Worm (Caenorhabditis elegans) whole organism, early embryonic: ENCODE data around the gene Y51H4A.23.
A peak's percentile ranks its signal among the peaks of the same experiment; 100 is the strongest.
"Not testable (repeated sequence)": the region's sequence is repeated elsewhere in the genome, so short reads cannot be mapped to it uniquely, and the experiment has no call there.

Experiments used
- B0310.2 ChIP-seq: sonication (generic microtip); optimal IDR thresholded peaks from 2 replicates; lab custom pipeline; 2016; ENCODE audit warnings: mild to moderate bottlenecking, missing genetic modification characterization, missing compliant biosample characterization
- F13C5.2 ChIP-seq: sonication (generic microtip); optimal IDR thresholded peaks from 2 replicates; lab custom pipeline; 2017; ENCODE audit warnings: mild to moderate bottlenecking, missing genetic modification characterization, inconsistent platforms, missing compliant biosample characterization
- aly-1 ChIP-seq: sonication (generic microtip); optimal IDR thresholded peaks from 2 replicates; lab custom pipeline; 2016; ENCODE audit warnings: missing genetic modification characterization, missing compliant biosample characterization
- ama-1 ChIP-seq: fragments of 150-350 bp; optimal IDR thresholded peaks from 2 replicates; lab custom pipeline; 2014
- ceh-13 ChIP-seq: fragments of 200-800 bp; sonication (Bioruptor generic); optimal IDR thresholded peaks from 2 replicates; lab custom pipeline; 2018; ENCODE audit warnings: mild to moderate bottlenecking, missing genetic modification characterization, missing compliant biosample characterization
- ceh-36 ChIP-seq: sonication (generic microtip); optimal IDR thresholded peaks from 2 replicates; lab custom pipeline; 2016; ENCODE audit warnings: missing genetic modification characterization, inconsistent platforms, missing compliant biosample characterization
- ets-7 ChIP-seq: sonication (generic microtip); optimal IDR thresholded peaks from 2 replicates; lab custom pipeline; 2016; ENCODE audit warnings: missing genotype, missing genetic modification characterization, missing compliant biosample characterization
- flt-1 ChIP-seq: fragments of 200-800 bp; sonication (Bioruptor generic); IDR thresholded peaks from 2 replicates; pipeline ENCODE4 v1.3.6; 2022; ENCODE audit warnings: missing genetic modification characterization, missing compliant biosample characterization
- hmbx-1 ChIP-seq: sonication (generic microtip); optimal IDR thresholded peaks from 2 replicates; lab custom pipeline; 2016; ENCODE audit warnings: mild to moderate bottlenecking, missing genetic modification characterization, missing compliant biosample characterization
- hmg-4 ChIP-seq: fragments of 200-800 bp; sonication (Bioruptor generic); optimal IDR thresholded peaks from 2 replicates; lab custom pipeline; 2018; ENCODE audit warnings: mild to moderate bottlenecking, missing genetic modification characterization, missing compliant biosample characterization
- hnd-1 ChIP-seq: sonication (generic microtip); optimal IDR thresholded peaks from 2 replicates; lab custom pipeline; 2016; ENCODE audit warnings: missing genetic modification characterization, missing compliant biosample characterization
- pes-1 ChIP-seq: fragments of 200-800 bp; sonication (Bioruptor generic); IDR thresholded peaks from 2 replicates; pipeline ENCODE4 v1.3.6; 2022; ENCODE audit warnings: missing genetic modification reagents, missing genetic modification characterization, missing compliant biosample characterization
- scrt-1 ChIP-seq: fragments of 200-800 bp; sonication (Bioruptor generic); IDR thresholded peaks from 2 replicates; pipeline ENCODE4 v1.3.6; 2022; ENCODE audit warnings: missing genetic modification characterization, missing compliant biosample characterization
- sea-1 ChIP-seq: fragments of 200-800 bp; sonication (Bioruptor generic); conservative IDR thresholded peaks from 2 replicates; pipeline ENCODE4 v1.3.6; 2022; ENCODE audit warnings: missing genetic modification characterization, missing compliant biosample characterization
- tbx-11 ChIP-seq: fragments of 200-800 bp; sonication (Bioruptor generic); IDR thresholded peaks from 2 replicates; pipeline ENCODE4 v1.3.6; 2022; ENCODE audit warnings: missing genetic modification characterization, missing compliant biosample characterization
- tbx-37 ChIP-seq: fragments of 200-800 bp; sonication (Bioruptor generic); conservative IDR thresholded peaks from 2 replicates; pipeline ENCODE4 v1.3.6; 2022; ENCODE audit warnings: missing genetic modification reagents, missing genetic modification characterization, missing compliant biosample characterization
- tra-4 ChIP-seq: sonication (generic microtip); optimal IDR thresholded peaks from 2 replicates; lab custom pipeline; 2017; ENCODE audit warnings: missing genetic modification characterization, missing compliant biosample characterization

Y51H4A.23 gene

ce11 chrIV:16722616-16723015, at the start of gene Y51H4A.23:
Y51H4A.23 (plus strand) TSS chrIV:16722916.
- not testable (repeated sequence) for TF ChIP-seq ceh-36; aly-1 (tag; lab: Kevin White, UChicago); hmg-4

DNA sequence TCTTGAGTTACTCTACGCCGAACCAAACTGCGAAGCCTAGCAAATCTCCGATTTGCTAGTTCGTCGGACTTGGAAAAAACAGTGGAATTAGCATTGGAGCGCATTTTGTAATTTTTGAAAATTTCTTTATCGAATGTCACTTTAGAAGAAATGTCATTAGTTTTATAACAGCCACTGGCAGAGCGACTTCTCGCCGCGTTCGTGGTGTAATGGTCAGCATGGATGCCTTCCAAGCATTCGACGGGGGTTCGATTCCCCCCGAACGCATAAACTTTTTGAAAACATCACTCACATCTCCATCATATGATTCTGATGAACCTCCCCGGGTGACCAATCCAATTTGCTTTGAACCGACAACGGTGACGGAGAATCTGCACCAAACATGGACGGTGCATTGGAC, 40.9 kb upstream of the Y51H4A.23 start:
- peak; percentile 32; the same call in 1 of the 2 replicates for TF ChIP-seq tbx-37 (GFP tag; lab: Robert Waterston, UW)

- TF ChIP-seq ceh-13 (GFP tag; lab: Kevin White, UChicago), result peak; percentile 48
- TF ChIP-seq tra-4 (tag; lab: Kevin White, UChicago), result no peak
- peak; percentile 69; the same call in 1 of the 2 replicates for TF ChIP-seq scrt-1
- TF ChIP-seq hmg-4, result no peak
- peak; percentile 77 for TF ChIP-seq pes-1 (GFP tag; lab: Robert Waterston, UW)
- TF ChIP-seq tbx-37 (GFP tag; lab: Robert Waterston, UW), result peak; percentile 56; the same call in 1 of the 2 replicates
- TF ChIP-seq ets-7, result no peak
- peak; percentile 6 for TF ChIP-seq aly-1 (tag; lab: Kevin White, UChicago)
- peak; percentile 75 for TF ChIP-seq flt-1 (GFP tag; lab: Robert Waterston, UW)
- TF ChIP-seq F13C5.2, result peak; percentile 25
- TF ChIP-seq tbx-11 (GFP tag; lab: Robert Waterston, UW), result peak; percentile 54; the same call in 1 of the 2 replicates
- TF ChIP-seq ceh-36, result peak; percentile 57
- no peak for TF ChIP-seq hmbx-1 (tag; lab: Kevin White, UChicago)
- no peak for TF ChIP-seq ama-1 (lab: Kevin White, UChicago)
- peak; percentile 8 for TF ChIP-seq B0310.2 (tag; lab: Kevin White, UChicago)
- TF ChIP-seq sea-1 (GFP tag; lab: Robert Waterston, UW), result 0 out of 2 replicates have a peak, but pooled peaks have one; percentile 17
- peak; percentile 30 for TF ChIP-seq hnd-1 (tag; lab: Kevin White, UChicago)
Observed at ce11 chrIV:16684224-16684623, 38.5 kb upstream of the Y51H4A.23 start.

ce11 chrIV:16694567-16694966, 28.1 kb upstream of the Y51H4A.23 start, which contains the start of gene Y51H4A.941:
Y51H4A.941 (minus strand) TSS chrIV:16694667.
- TF ChIP-seq tbx-37 (GFP tag; lab: Robert Waterston, UW), result no peak
- TF ChIP-seq flt-1 (GFP tag; lab: Robert Waterston, UW), result no peak
- TF ChIP-seq scrt-1, result no peak
- TF ChIP-seq tbx-11 (GFP tag; lab: Robert Waterston, UW), result no peak
- TF ChIP-seq hmbx-1 (tag; lab: Kevin White, UChicago), result no peak
- TF ChIP-seq B0310.2 (tag; lab: Kevin White, UChicago), result no peak
- no peak for TF ChIP-seq ama-1 (lab: Kevin White, UChicago)
- TF ChIP-seq ceh-13 (GFP tag; lab: Kevin White, UChicago), result no peak
- TF ChIP-seq hnd-1 (tag; lab: Kevin White, UChicago), result no peak
- TF ChIP-seq sea-1 (GFP tag; lab: Robert Waterston, UW), result no peak
- no peak for TF ChIP-seq hmg-4
- TF ChIP-seq ets-7, result no peak
- TF ChIP-seq tra-4 (tag; lab: Kevin White, UChicago), result no peak
- TF ChIP-seq aly-1 (tag; lab: Kevin White, UChicago), result no peak
- TF ChIP-seq F13C5.2, result no peak

- TF ChIP-seq pes-1 (GFP tag; lab: Robert Waterston, UW) (no peak), B0310.2 (tag; lab: Kevin White, UChicago) (no peak)
Observed at ce11 chrIV:16696422-16696821, 26.3 kb upstream of the Y51H4A.23 start.

ce11 chrIV:16706950-16707349, 15.8 kb upstream of the Y51H4A.23 start:
- no peak for TF ChIP-seq tbx-37 (GFP tag; lab: Robert Waterston, UW)
- no peak for TF ChIP-seq F13C5.2
- no peak for TF ChIP-seq B0310.2 (tag; lab: Kevin White, UChicago)
- no peak for TF ChIP-seq flt-1 (GFP tag; lab: Robert Waterston, UW)
- TF ChIP-seq tra-4 (tag; lab: Kevin White, UChicago), result no peak
- TF ChIP-seq hnd-1 (tag; lab: Kevin White, UChicago), result no peak
- TF ChIP-seq ceh-13 (GFP tag; lab: Kevin White, UChicago), result no peak
- no peak for TF ChIP-seq hmg-4
- no peak for TF ChIP-seq tbx-11 (GFP tag; lab: Robert Waterston, UW)
- TF ChIP-seq pes-1 (GFP tag; lab: Robert Waterston, UW), result no peak
- no peak for TF ChIP-seq ama-1 (lab: Kevin White, UChicago)
- no peak for TF ChIP-seq ceh-36
- TF ChIP-seq sea-1 (GFP tag; lab: Robert Waterston, UW), result no peak
- TF ChIP-seq scrt-1, result no peak
- no peak for TF ChIP-seq aly-1 (tag; lab: Kevin White, UChicago)
- no peak for TF ChIP-seq ets-7
- TF ChIP-seq hmbx-1 (tag; lab: Kevin White, UChicago), result no peak

- TF ChIP-seq flt-1 (GFP tag; lab: Robert Waterston, UW) (no peak), scrt-1 (no peak), tra-4 (tag; lab: Kevin White, UChicago) (no peak), sea-1 (GFP tag; lab: Robert Waterston, UW) (no peak), hmg-4 (no peak), aly-1 (tag; lab: Kevin White, UChicago) (no peak), ama-1 (lab: Kevin White, UChicago) (no peak), pes-1 (GFP tag; lab: Robert Waterston, UW) (no peak), ceh-13 (GFP tag; lab: Kevin White, UChicago) (no peak), hmbx-1 (tag; lab: Kevin White, UChicago) (no peak), B0310.2 (tag; lab: Kevin White, UChicago) (no peak), ceh-36 (no peak), hnd-1 (tag; lab: Kevin White, UChicago) (no peak), ets-7 (no peak), F13C5.2 (no peak), tbx-37 (GFP tag; lab: Robert Waterston, UW) (no peak), tbx-11 (GFP tag; lab: Robert Waterston, UW) (no peak)
Observed at ce11 chrIV:16709713-16710112, 13.0 kb upstream of the Y51H4A.23 start.
